Worm (Caenorhabditis elegans) whole organism, L2 larva: Measurements from ENCODE around the gene C34C12.9.

ENCODE experiments used
- C34F6.9 ChIP-seq: fragments of 150-350 bp; optimal IDR thresholded peaks from 2 replicates; lab custom pipeline; 2014; ENCODE audit warnings: missing biosample characterization, missing genetic modification characterization
- F13H6.1 ChIP-seq: sonication (generic microtip); optimal IDR thresholded peaks from 2 replicates; lab custom pipeline; 2016; ENCODE audit warnings: missing genetic modification characterization, missing compliant biosample characterization
- ZK546.5 ChIP-seq: sonication (generic microtip); optimal IDR thresholded peaks from 2 replicates; lab custom pipeline; 2017; ENCODE audit warnings: missing biosample characterization, missing genetic modification characterization
- ama-1 ChIP-seq: fragments of 150-350 bp; optimal IDR thresholded peaks from 2 replicates; lab custom pipeline; 2018; ENCODE audit warnings: inconsistent platforms
- elt-1 ChIP-seq: fragments of 150-350 bp; optimal IDR thresholded peaks from 2 replicates; lab custom pipeline; 2014; ENCODE audit warnings: missing biosample characterization, missing genetic modification characterization
- lin-39 ChIP-seq: fragments of 150-350 bp; optimal IDR thresholded peaks from 2 replicates; lab custom pipeline; 2014; ENCODE audit warnings: missing biosample characterization, missing genetic modification reagents, missing genetic modification characterization
- nhr-11 ChIP-seq: fragments of 150-350 bp; optimal IDR thresholded peaks from 2 replicates; lab custom pipeline; 2014; ENCODE audit warnings: missing biosample characterization, missing genetic modification characterization
- nhr-237 ChIP-seq: fragments of 150-350 bp; optimal IDR thresholded peaks from 2 replicates; lab custom pipeline; 2014; ENCODE audit warnings: missing biosample characterization, missing genetic modification characterization
- nhr-77 ChIP-seq: fragments of 150-350 bp; optimal IDR thresholded peaks from 2 replicates; lab custom pipeline; 2014; ENCODE audit warnings: missing biosample characterization, missing genetic modification characterization
- snpc-4 ChIP-seq: fragments of 150-350 bp; optimal IDR thresholded peaks from 2 replicates; lab custom pipeline; 2014; ENCODE audit warnings: missing biosample characterization, missing genetic modification characterization

ce11 chrIII:3425438-3425837 lies 49.9 kb downstream of the C34C12.9 start, which contains the start of gene metl-18:
- TF ChIP-seq ZK546.5 (tag; lab: Kevin White, UChicago) = no peak
- no peak for TF ChIP-seq snpc-4 (tag; lab: Kevin White, UChicago)
- TF ChIP-seq F13H6.1 = no peak
- TF ChIP-seq ama-1 (lab: Kevin White, UChicago) = no peak
- TF ChIP-seq C34F6.9 (tag; lab: Kevin White, UChicago) = no peak
- TF ChIP-seq nhr-11 (tag; lab: Kevin White, UChicago) = no peak
- no peak for TF ChIP-seq lin-39
- no peak for TF ChIP-seq nhr-77 (tag; lab: Kevin White, UChicago)
- no peak for TF ChIP-seq nhr-237 (tag; lab: Kevin White, UChicago)
- TF ChIP-seq elt-1 (tag; lab: Kevin White, UChicago) = no peak
